Worm (Caenorhabditis elegans) whole organism, L3 larva: ENCODE results near the gene R08D7.4.

Source experiments
- R02D3.7 ChIP-seq: fragments of 150-350 bp; optimal IDR thresholded peaks from 2 replicates; lab custom pipeline; 2014; ENCODE audit warnings: missing biosample characterization, missing genetic modification characterization
- ama-1 ChIP-seq: fragments of 150-350 bp; optimal IDR thresholded peaks from 2 replicates; lab custom pipeline; 2018
- ceh-16 ChIP-seq: sonication (generic microtip); optimal IDR thresholded peaks from 2 replicates; lab custom pipeline; 2017; ENCODE audit warnings: missing biosample characterization, missing genetic modification characterization
- ceh-28 ChIP-seq: fragments of 150-350 bp; optimal IDR thresholded peaks from 2 replicates; lab custom pipeline; 2014; ENCODE audit warnings: missing biosample characterization, missing genetic modification reagents, missing genetic modification characterization
- ceh-9 ChIP-seq: sonication (generic microtip); optimal IDR thresholded peaks from 2 replicates; lab custom pipeline; 2018; ENCODE audit warnings: missing biosample characterization, missing genetic modification characterization
- daf-12 ChIP-seq: fragments of 150-350 bp; optimal IDR thresholded peaks from 2 replicates; lab custom pipeline; 2014; ENCODE audit warnings: missing biosample characterization, missing genetic modification reagents, missing genetic modification characterization
- elt-1 ChIP-seq: fragments of 150-350 bp; optimal IDR thresholded peaks from 2 replicates; lab custom pipeline; 2014; ENCODE audit warnings: missing biosample characterization, missing genetic modification characterization
- elt-2 ChIP-seq: sonication (generic microtip); optimal IDR thresholded peaks from 2 replicates; lab custom pipeline; 2016; ENCODE audit warnings: missing genetic modification reagents, mild to moderate bottlenecking, missing genetic modification characterization, missing compliant biosample characterization
- elt-3 ChIP-seq, 3 experiments: fragments of 150-350 bp in 1 of 3; sonication (generic microtip) in 2 of 3; optimal IDR thresholded peaks; 2 replicates in 2 of 3; 4 replicates in 1 of 3; lab custom pipeline; 2014 to 2017; ENCODE audit warnings: missing biosample characterization in 3 of 3, missing genetic modification characterization in 3 of 3
- eor-1 ChIP-seq, 2 experiments: fragments of 150-350 bp; optimal IDR thresholded peaks; 2 replicates each; lab custom pipeline; 2014 to 2018; ENCODE audit warnings: missing biosample characterization in 2 of 2, missing genetic modification characterization in 2 of 2
- fkh-2 ChIP-seq: fragments of 150-350 bp; optimal IDR thresholded peaks from 2 replicates; lab custom pipeline; 2014; ENCODE audit warnings: missing biosample characterization, missing genetic modification reagents, missing genetic modification characterization
- hmg-11 ChIP-seq: sonication (generic microtip); optimal IDR thresholded peaks from 2 replicates; lab custom pipeline; 2016; ENCODE audit warnings: missing genetic modification characterization, missing compliant biosample characterization
- lin-15B ChIP-seq: fragments of 150-350 bp; optimal IDR thresholded peaks from 2 replicates; lab custom pipeline; 2014; ENCODE audit warnings: missing biosample characterization, missing genetic modification characterization
- lsy-12 ChIP-seq: sonication (generic microtip); optimal IDR thresholded peaks from 2 replicates; lab custom pipeline; 2016; ENCODE audit warnings: mild to moderate bottlenecking, missing genetic modification characterization, missing compliant biosample characterization
- mdl-1 ChIP-seq: fragments of 150-350 bp; optimal IDR thresholded peaks from 2 replicates; lab custom pipeline; 2014; ENCODE audit warnings: missing biosample characterization, missing genetic modification characterization
- nfya-1 ChIP-seq: sonication (generic microtip); optimal IDR thresholded peaks from 2 replicates; lab custom pipeline; 2017; ENCODE audit warnings: missing genetic modification characterization, mild to moderate bottlenecking, missing compliant biosample characterization, antibody characterized with exemption, moderate library complexity; ENCODE audit not compliant: insufficient read depth
- nhr-11 ChIP-seq: fragments of 150-350 bp; optimal IDR thresholded peaks from 2 replicates; lab custom pipeline; 2014; ENCODE audit warnings: missing biosample characterization, missing genetic modification characterization
- nhr-12 ChIP-seq: fragments of 150-350 bp; optimal IDR thresholded peaks from 2 replicates; lab custom pipeline; 2014; ENCODE audit warnings: missing biosample characterization, missing genetic modification characterization
- nhr-23 ChIP-seq: fragments of 150-350 bp; optimal IDR thresholded peaks from 2 replicates; lab custom pipeline; 2014; ENCODE audit warnings: missing biosample characterization, missing genetic modification reagents, missing genetic modification characterization
- nhr-25 ChIP-seq: sonication (generic microtip); optimal IDR thresholded peaks from 2 replicates; lab custom pipeline; 2017; ENCODE audit warnings: missing biosample characterization, missing genetic modification characterization
- nhr-43 ChIP-seq: sonication (generic microtip); optimal IDR thresholded peaks from 2 replicates; lab custom pipeline; 2016; ENCODE audit warnings: mild to moderate bottlenecking, missing genetic modification characterization, missing compliant biosample characterization; ENCODE audit not compliant: poor library complexity, severe bottlenecking
- nhr-67 ChIP-seq: fragments of 150-350 bp; optimal IDR thresholded peaks from 2 replicates; lab custom pipeline; 2014; ENCODE audit warnings: missing biosample characterization, missing genetic modification characterization
- nhr-76 ChIP-seq: fragments of 150-350 bp; sonication (generic microtip); optimal IDR thresholded peaks from 5 replicates; lab custom pipeline; 2014; ENCODE audit warnings: missing biosample characterization, missing genetic modification characterization
- nhr-77 ChIP-seq: fragments of 150-350 bp; optimal IDR thresholded peaks from 2 replicates; lab custom pipeline; 2014; ENCODE audit warnings: missing biosample characterization, missing genetic modification characterization
- pha-4 ChIP-seq: fragments of 150-350 bp; optimal IDR thresholded peaks from 2 replicates; lab custom pipeline; 2014; ENCODE audit warnings: missing biosample characterization, missing genetic modification reagents, missing genetic modification characterization
- sea-2 ChIP-seq: fragments of 150-350 bp; sonication (generic microtip); optimal IDR thresholded peaks from 4 replicates; lab custom pipeline; 2014; ENCODE audit warnings: missing biosample characterization, missing genetic modification reagents, missing genetic modification characterization
- skn-1 ChIP-seq: fragments of 150-350 bp; optimal IDR thresholded peaks from 2 replicates; lab custom pipeline; 2014; ENCODE audit warnings: missing biosample characterization, missing genetic modification characterization
- tbx-2 ChIP-seq: sonication (generic microtip); optimal IDR thresholded peaks from 2 replicates; lab custom pipeline; 2016; ENCODE audit warnings: mild to moderate bottlenecking, missing genetic modification characterization, missing compliant biosample characterization
- unc-62 ChIP-seq: fragments of 150-350 bp; sonication (generic microtip); optimal IDR thresholded peaks from 4 replicates; lab custom pipeline; 2014; ENCODE audit warnings: missing biosample characterization, missing genetic modification reagents, missing genetic modification characterization
- zag-1 ChIP-seq: fragments of 150-350 bp; optimal IDR thresholded peaks from 2 replicates; lab custom pipeline; 2014; ENCODE audit warnings: missing biosample characterization, missing genetic modification characterization
- ztf-11 ChIP-seq: fragments of 150-350 bp; optimal IDR thresholded peaks from 2 replicates; lab custom pipeline; 2014; ENCODE audit warnings: missing biosample characterization, missing genetic modification characterization
- ztf-4 ChIP-seq: fragments of 150-350 bp; optimal IDR thresholded peaks from 2 replicates; lab custom pipeline; 2014; ENCODE audit warnings: missing biosample characterization, missing genetic modification characterization

R08D7.4 gene

ce11 chrIII:8922061-8922460 lies 49.6 kb upstream of the R08D7.4 start:
- TF ChIP-seq ama-1 (peak; percentile 87), elt-3 (tag; optimal IDR thresholded peaks at IDR 0.05; lab: Kevin White, UChicago) (no peak), skn-1 (tag; lab: Kevin White, UChicago) (no peak)

- no peak for TF ChIP-seq nhr-43 (tag; lab: Kevin White, UChicago)
- TF ChIP-seq nhr-76 (tag; lab: Kevin White, UChicago) = no peak
- peak; percentile 15 for TF ChIP-seq nhr-23 (tag; lab: Kevin White, UChicago)
Measured at ce11 chrIII:8923240-8923734, 48.4 kb upstream of the R08D7.4 start, which contains the start of gene glb-1. glb-1 (minus strand) TSS chrIII:8923290.

ce11 chrIII:8923937-8924336 lies 47.8 kb upstream of the R08D7.4 start, which contains the start of gene ZK637.12:
ZK637.12 (plus strand) TSS chrIII:8924237.
- TF ChIP-seq ztf-4 (tag; lab: Kevin White, UChicago) (no peak), sea-2 (GFP tag; lab: Kevin White, UChicago) (no peak), elt-1 (tag; lab: Kevin White, UChicago) (no peak), tbx-2 (no peak), ama-1 (no peak), zag-1 (tag; lab: Kevin White, UChicago) (no peak), nhr-25 (tag; lab: Kevin White, UChicago) (no peak), nhr-43 (tag; lab: Kevin White, UChicago) (no peak), nhr-12 (tag; lab: Kevin White, UChicago) (no peak), ceh-16 (tag; lab: Kevin White, UChicago) (no peak), pha-4 (tag; lab: Kevin White, UChicago) (no peak), ztf-11 (tag; lab: Kevin White, UChicago) (no peak), nhr-23 (tag; lab: Kevin White, UChicago) (no peak), skn-1 (tag; lab: Kevin White, UChicago) (no peak)

ce11 chrIII:8925539-8925938 lies 46.2 kb upstream of the R08D7.4 start:
- TF ChIP-seq nhr-67 (tag; lab: Kevin White, UChicago) (no peak), ztf-4 (tag; lab: Kevin White, UChicago) (no peak), nhr-77 (no peak), ceh-28 (tag; lab: Kevin White, UChicago) (no peak), nhr-76 (tag; lab: Kevin White, UChicago) (no peak), nhr-11 (tag; lab: Kevin White, UChicago) (no peak), tbx-2 (no peak), lin-15B (tag; lab: Kevin White, UChicago) (no peak), hmg-11 (tag; lab: Kevin White, UChicago) (no peak), daf-12 (tag; lab: Kevin White, UChicago) (no peak), ceh-9 (tag; lab: Kevin White, UChicago) (no peak), pha-4 (tag; lab: Kevin White, UChicago) (no peak), elt-2 (tag; lab: Kevin White, UChicago) (no peak), nhr-23 (tag; lab: Kevin White, UChicago) (no peak), unc-62 (GFP tag; lab: Kevin White, UChicago) (no peak), lsy-12 (tag; lab: Kevin White, UChicago) (no peak), nfya-1 (tag; lab: Kevin White, UChicago) (no peak), ztf-11 (tag; lab: Kevin White, UChicago) (no peak), fkh-2 (tag; lab: Kevin White, UChicago) (no peak)

ce11 chrIII:8926512-8926911 lies 45.2 kb upstream of the R08D7.4 start:
- TF ChIP-seq nfya-1 (tag; lab: Kevin White, UChicago) = peak; percentile 28
- TF ChIP-seq sea-2 (GFP tag; lab: Kevin White, UChicago) = no peak
- no peak for TF ChIP-seq R02D3.7 (tag; lab: Kevin White, UChicago)
- no peak for TF ChIP-seq ztf-11 (tag; lab: Kevin White, UChicago)
- peak; percentile 7 for TF ChIP-seq mdl-1 (tag; lab: Kevin White, UChicago)
- TF ChIP-seq lin-15B (tag; lab: Kevin White, UChicago) = no peak
- TF ChIP-seq eor-1 (tag; optimal IDR thresholded peaks at IDR 0.05; lab: Kevin White, UChicago) = no peak
- no peak for TF ChIP-seq skn-1 (tag; lab: Kevin White, UChicago)
- no peak for TF ChIP-seq ama-1
